Worm (Caenorhabditis elegans) whole organism, L2 larva: ENCODE measurements around the gene dct-16.

Source experiments
- egl-27 ChIP-seq: sonication (generic microtip); optimal IDR thresholded peaks from 3 replicates; lab custom pipeline; 2017; ENCODE audit warnings: missing biosample characterization, missing genetic modification reagents, missing genetic modification characterization
- elt-1 ChIP-seq: fragments of 150-350 bp; optimal IDR thresholded peaks from 2 replicates; lab custom pipeline; 2014; ENCODE audit warnings: missing biosample characterization, missing genetic modification characterization
- fos-1 ChIP-seq: fragments of 150-350 bp; optimal IDR thresholded peaks from 2 replicates; lab custom pipeline; 2014; ENCODE audit warnings: missing biosample characterization, missing genetic modification characterization
- lin-11 ChIP-seq: fragments of 150-350 bp; sonication (generic microtip); optimal IDR thresholded peaks from 2 replicates; lab custom pipeline; 2014; ENCODE audit warnings: missing biosample characterization, missing genetic modification characterization, inconsistent platforms, mixed read lengths
- mdl-1 ChIP-seq, 2 experiments: fragments of 150-350 bp in 1 of 2; sonication (generic microtip) in 1 of 2; optimal IDR thresholded peaks; 2 replicates each; lab custom pipeline; 2017; ENCODE audit warnings: missing biosample characterization in 2 of 2, missing genetic modification characterization in 2 of 2
- nhr-129 ChIP-seq: fragments of 150-350 bp; optimal IDR thresholded peaks from 2 replicates; lab custom pipeline; 2014; ENCODE audit warnings: missing biosample characterization, missing genetic modification characterization
- skn-1 ChIP-seq: sonication (generic microtip); optimal IDR thresholded peaks from 2 replicates; lab custom pipeline; 2017; ENCODE audit warnings: missing biosample characterization, missing genetic modification characterization

Gene dct-16

DNA sequence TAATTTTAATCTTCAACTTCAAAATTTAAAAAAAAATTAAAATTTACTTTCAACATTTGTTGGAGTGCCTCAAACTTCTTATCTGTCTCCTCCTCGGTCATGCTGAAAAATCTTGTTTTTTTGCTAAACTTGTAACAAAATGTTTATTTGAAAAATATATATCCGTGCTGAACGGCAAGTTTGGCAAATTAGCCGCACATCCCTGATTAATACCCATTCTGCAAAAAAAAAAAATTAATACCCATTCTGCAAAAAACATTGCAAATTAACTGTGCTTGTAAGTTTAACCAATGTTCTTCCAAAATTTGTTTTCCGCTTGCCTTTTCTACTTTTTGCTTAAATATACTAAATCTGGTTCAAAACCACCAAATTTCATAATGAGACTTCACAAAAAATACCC is 45.8 kb downstream of the dct-16 start, which contains the start of gene F48F5.6:
TSS of gene F48F5.6 (minus strand) at position 101 of the 400 bp plus-strand sequence.
- no peak for TF ChIP-seq skn-1
- TF ChIP-seq lin-11, result no peak
- TF ChIP-seq mdl-1 (tag; optimal IDR thresholded peaks at IDR 0.05; lab: Kevin White, UChicago), result no peak
- no peak for TF ChIP-seq fos-1
- no peak for TF ChIP-seq egl-27 (tag; lab: Kevin White, UChicago)

DNA sequence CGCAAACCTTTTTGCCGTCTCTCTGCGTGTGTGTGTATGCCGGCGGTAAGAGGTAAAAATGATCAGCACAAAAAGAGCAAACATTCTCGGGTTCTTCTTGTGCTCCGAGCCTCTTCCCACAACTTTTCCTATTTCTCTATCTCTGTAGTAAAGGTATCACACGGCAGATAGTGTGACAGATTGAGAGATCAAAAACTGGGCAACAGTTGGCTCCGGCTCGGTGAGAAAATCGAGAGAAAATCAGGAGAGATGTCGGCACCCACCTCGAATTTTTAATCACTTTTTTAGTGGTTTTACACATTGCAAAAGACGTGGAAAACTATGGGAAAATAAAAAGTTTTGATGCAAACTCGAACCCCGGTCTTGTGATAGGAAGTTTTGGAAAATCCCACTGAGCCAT is 47.1 kb downstream of the dct-16 start:
- TF ChIP-seq nhr-129 (tag; lab: Kevin White, UChicago) (peak; percentile 64), elt-1 (tag; lab: Kevin White, UChicago) (no peak)
